Fruit fly (Drosophila melanogaster) whole organism, embryonic: Measurements from ENCODE around the gene CG4297.

Experiments used
- Adf1 ChIP-seq: fragments of 200-800 bp; sonication (Bioruptor generic); IDR thresholded peaks from 2 replicates; pipeline ENCODE4 v1.3.6; 2022; ENCODE audit warnings: missing biosample characterization, missing genetic modification characterization
- Aef1 ChIP-seq: fragments of 200-800 bp; sonication (Bioruptor generic); IDR thresholded peaks from 3 replicates; pipeline ENCODE4 v1.3.6; 2022; ENCODE audit warnings: missing biosample characterization, missing genetic modification characterization
- Atf3 ChIP-seq: fragments of 200-800 bp; sonication (Bioruptor generic); optimal IDR thresholded peaks from 3 replicates; lab custom pipeline; 2016; ENCODE audit warnings: missing biosample characterization, missing genetic modification characterization
- Atf6 ChIP-seq: fragments of 200-800 bp; sonication (Bioruptor generic); IDR thresholded peaks from 2 replicates; pipeline ENCODE4 v1.3.6; 2022; ENCODE audit warnings: missing biosample characterization, missing genetic modification characterization
- BtbVII ChIP-seq: fragments of 200-800 bp; sonication (Bioruptor generic); optimal IDR thresholded peaks from 3 replicates; lab custom pipeline; 2017; ENCODE audit warnings: missing biosample characterization, mild to moderate bottlenecking, missing genetic modification characterization
- CG10321 ChIP-seq: fragments of 200-800 bp; sonication (Bioruptor generic); IDR thresholded peaks from 2 replicates; pipeline ENCODE4 v1.3.6; 2022; ENCODE audit warnings: missing biosample characterization, missing genetic modification characterization
- CG10366 ChIP-seq: fragments of 200-800 bp; sonication (Bioruptor generic); IDR thresholded peaks from 2 replicates; pipeline ENCODE4 v1.3.6; 2022; ENCODE audit warnings: missing biosample characterization, missing genetic modification characterization
- CG12236 ChIP-seq: fragments of 200-800 bp; sonication (Bioruptor generic); optimal IDR thresholded peaks from 2 replicates; lab custom pipeline; 2016; ENCODE audit warnings: missing biosample characterization, missing genetic modification characterization
- CG12744 ChIP-seq: fragments of 200-800 bp; sonication (Bioruptor generic); optimal IDR thresholded peaks from 2 replicates; lab custom pipeline; 2016; ENCODE audit warnings: missing biosample characterization, missing genetic modification characterization
- CG13287 ChIP-seq: fragments of 200-800 bp; sonication (Bioruptor generic); IDR thresholded peaks from 2 replicates; pipeline ENCODE4 v1.3.6; 2022; ENCODE audit warnings: missing biosample characterization, missing genetic modification characterization; ENCODE audit not compliant: partially characterized antibody
- CG13296 ChIP-seq: fragments of 200-800 bp; sonication (Bioruptor generic); optimal IDR thresholded peaks from 3 replicates; lab custom pipeline; 2018; ENCODE audit warnings: missing biosample characterization, mild to moderate bottlenecking, missing genetic modification characterization
- CG13424 ChIP-seq: fragments of 200-800 bp; sonication (Bioruptor generic); optimal IDR thresholded peaks from 2 replicates; lab custom pipeline; 2019; ENCODE audit warnings: missing biosample characterization, mild to moderate bottlenecking, missing genetic modification characterization, moderate library complexity
- CG14860 ChIP-seq: fragments of 200-800 bp; sonication (Bioruptor generic); IDR thresholded peaks from 3 replicates; pipeline ENCODE4 v1.3.6; 2022; ENCODE audit warnings: missing biosample characterization, missing genetic modification characterization; ENCODE audit not compliant: partially characterized antibody
- CG1603 ChIP-seq: fragments of 200-800 bp; sonication (Bioruptor generic); optimal IDR thresholded peaks from 2 replicates; lab custom pipeline; 2019; ENCODE audit warnings: missing biosample characterization, mild to moderate bottlenecking, missing genetic modification characterization, moderate library complexity
- CG17328 ChIP-seq: fragments of 200-800 bp; sonication (Bioruptor generic); IDR thresholded peaks from 2 replicates; pipeline ENCODE4 v1.3.6; 2022; ENCODE audit warnings: missing biosample characterization, missing genetic modification characterization
- CG17612 ChIP-seq: fragments of 200-800 bp; sonication (Bioruptor generic); IDR thresholded peaks from 2 replicates; pipeline ENCODE4 v1.3.6; 2022; ENCODE audit warnings: missing biosample characterization, missing genetic modification characterization
- CG2116 ChIP-seq: fragments of 200-800 bp; sonication (Bioruptor generic); optimal IDR thresholded peaks from 3 replicates; lab custom pipeline; 2018; ENCODE audit warnings: missing biosample characterization, mild to moderate bottlenecking, missing genetic modification characterization
- CG3838 ChIP-seq: fragments of 200-800 bp; sonication (Bioruptor generic); optimal IDR thresholded peaks from 3 replicates; lab custom pipeline; 2016; ENCODE audit warnings: missing biosample characterization, missing genetic modification characterization
- CoRest ChIP-seq: fragments of 200-800 bp; sonication (Bioruptor generic); optimal IDR thresholded peaks from 3 replicates; lab custom pipeline; 2018; ENCODE audit warnings: missing biosample characterization, mild to moderate bottlenecking, missing genetic modification characterization, moderate library complexity
- Dref ChIP-seq: fragments of 200-800 bp; sonication (Bioruptor generic); IDR thresholded peaks from 2 replicates; pipeline ENCODE4 v1.3.6; 2022; ENCODE audit warnings: missing biosample characterization, missing genetic modification characterization
- E2f1 ChIP-seq: fragments of 200-800 bp; sonication (Bioruptor generic); IDR thresholded peaks from 2 replicates; pipeline ENCODE4 v1.3.6; 2022; ENCODE audit warnings: missing biosample characterization, missing genetic modification characterization
- Fer2 ChIP-seq: fragments of 200-800 bp; sonication (Bioruptor generic); optimal IDR thresholded peaks from 2 replicates; lab custom pipeline; 2018; ENCODE audit warnings: missing biosample characterization, mild to moderate bottlenecking, missing genetic modification characterization, moderate library complexity
- Gug ChIP-seq: fragments of 200-800 bp; sonication (Bioruptor generic); IDR thresholded peaks from 4 replicates; pipeline ENCODE4 v1.3.6; 2022; ENCODE audit warnings: missing biosample characterization, missing genetic modification characterization
- HHEX ChIP-seq: fragments of 200-800 bp; sonication (Bioruptor generic); optimal IDR thresholded peaks from 3 replicates; lab custom pipeline; 2017; ENCODE audit warnings: missing biosample characterization, mild to moderate bottlenecking, missing genetic modification characterization, missing genetic modification reagents
- Hey ChIP-seq: fragments of 200-800 bp; sonication (Bioruptor generic); optimal IDR thresholded peaks from 3 replicates; lab custom pipeline; 2018; ENCODE audit warnings: missing biosample characterization, mild to moderate bottlenecking, missing genetic modification characterization
- Oli ChIP-seq: fragments of 200-800 bp; sonication (Bioruptor generic); optimal IDR thresholded peaks from 2 replicates; lab custom pipeline; 2018; ENCODE audit warnings: missing biosample characterization, mild to moderate bottlenecking, missing genetic modification characterization, moderate library complexity
- Side ChIP-seq: fragments of 200-800 bp; sonication (Bioruptor generic); optimal IDR thresholded peaks from 2 replicates; lab custom pipeline; 2016; ENCODE audit warnings: missing biosample characterization, missing genetic modification characterization
- Sry-β ChIP-seq: fragments of 200-800 bp; sonication (Bioruptor generic); optimal IDR thresholded peaks from 2 replicates; lab custom pipeline; 2018; ENCODE audit warnings: missing biosample characterization, mild to moderate bottlenecking, missing genetic modification characterization, moderate library complexity
- ato ChIP-seq: fragments of 200-800 bp; sonication (Bioruptor generic); IDR thresholded peaks from 2 replicates; pipeline ENCODE4 v1.3.6; 2022; ENCODE audit warnings: missing biosample characterization, missing genetic modification characterization; ENCODE audit not compliant: partially characterized antibody
- bab2 ChIP-seq: fragments of 200-800 bp; sonication (Bioruptor generic); optimal IDR thresholded peaks from 2 replicates; lab custom pipeline; 2016; ENCODE audit warnings: missing biosample characterization, missing genetic modification characterization
- bowl ChIP-seq: fragments of 200-800 bp; sonication (Bioruptor generic); IDR thresholded peaks from 2 replicates; pipeline ENCODE4 v1.3.6; 2022; ENCODE audit warnings: missing biosample characterization, missing genetic modification characterization
- cg ChIP-seq: fragments of 200-800 bp; sonication (Bioruptor generic); optimal IDR thresholded peaks from 3 replicates; lab custom pipeline; 2019; ENCODE audit warnings: missing biosample characterization, mild to moderate bottlenecking, missing genetic modification characterization, moderate library complexity
- crol ChIP-seq: fragments of 200-800 bp; sonication (Bioruptor generic); IDR thresholded peaks from 2 replicates; pipeline ENCODE4 v1.3.6; 2022; ENCODE audit warnings: missing biosample characterization, missing genetic modification characterization
- disco-r ChIP-seq: fragments of 200-800 bp; sonication (Bioruptor generic); optimal IDR thresholded peaks from 2 replicates; lab custom pipeline; 2016; ENCODE audit warnings: missing biosample characterization, missing genetic modification characterization
- dm ChIP-seq: fragments of 200-800 bp; sonication (Bioruptor generic); optimal IDR thresholded peaks from 3 replicates; lab custom pipeline; 2016; ENCODE audit warnings: missing biosample characterization, missing genetic modification characterization
- ems ChIP-seq: fragments of 200-800 bp; sonication (Bioruptor generic); optimal IDR thresholded peaks from 3 replicates; lab custom pipeline; 2016; ENCODE audit warnings: missing biosample characterization, missing genetic modification characterization
- fd3F ChIP-seq: fragments of 200-800 bp; sonication (Bioruptor generic); optimal IDR thresholded peaks from 2 replicates; lab custom pipeline; 2018; ENCODE audit warnings: missing biosample characterization, mild to moderate bottlenecking, missing genetic modification characterization, moderate library complexity
- gem ChIP-seq: fragments of 200-800 bp; sonication (Bioruptor generic); optimal IDR thresholded peaks from 2 replicates; lab custom pipeline; 2019; ENCODE audit warnings: missing biosample characterization, mild to moderate bottlenecking, missing genetic modification characterization, moderate library complexity
- gsb ChIP-seq: fragments of 200-800 bp; sonication (Bioruptor generic); IDR thresholded peaks from 2 replicates; pipeline ENCODE4 v1.3.6; 2022; ENCODE audit warnings: missing biosample characterization, missing genetic modification characterization
- insv ChIP-seq, 2 experiments: fragments of 200-800 bp; sonication (Bioruptor generic); optimal IDR thresholded peaks; 3 replicates each; lab custom pipeline; 2016 to 2018; ENCODE audit warnings: missing biosample characterization in 2 of 2, missing genetic modification characterization in 2 of 2
- jumu ChIP-seq: fragments of 200-800 bp; sonication (Bioruptor generic); optimal IDR thresholded peaks from 3 replicates; lab custom pipeline; 2016; ENCODE audit warnings: missing biosample characterization, missing genetic modification characterization
- lab ChIP-seq: fragments of 200-800 bp; sonication (Bioruptor generic); optimal IDR thresholded peaks from 3 replicates; lab custom pipeline; 2017; ENCODE audit warnings: missing biosample characterization, missing genetic modification characterization, mild to moderate bottlenecking, moderate library complexity, missing genetic modification reagents
- lov ChIP-seq, 2 experiments: fragments of 200-800 bp in 1 of 2; fragments of >200 bp in 1 of 2; sonication (Bioruptor generic) in 1 of 2; IDR thresholded peaks in 1 of 2; optimal IDR thresholded peaks in 1 of 2; 2 replicates in 1 of 2; 3 replicates in 1 of 2; pipeline versions ENCODE4 v1.3.6 to Lab custom; 2017 to 2022; ENCODE audit warnings: missing biosample characterization in 1 of 2, missing genetic modification characterization in 1 of 2
- pfk ChIP-seq: fragments of 200-800 bp; sonication (Bioruptor generic); optimal IDR thresholded peaks from 2 replicates; lab custom pipeline; 2018; ENCODE audit warnings: missing biosample characterization, mild to moderate bottlenecking, missing genetic modification characterization, moderate library complexity
- prd ChIP-seq, 3 experiments: fragments of >200 bp in 2 of 3; fragments of 200-800 bp in 1 of 3; sonication (Bioruptor generic) in 1 of 3; optimal IDR thresholded peaks in 2 of 3; IDR thresholded peaks in 1 of 3; 2 replicates in 2 of 3; 3 replicates in 1 of 3; pipeline versions ENCODE4 v1.3.6 to Lab custom; 2017 to 2022; ENCODE audit warnings: missing biosample characterization in 1 of 3, missing genetic modification characterization in 1 of 3
- row ChIP-seq: fragments of 200-800 bp; sonication (Bioruptor generic); IDR thresholded peaks from 3 replicates; pipeline ENCODE4 v1.3.6; 2022; ENCODE audit warnings: missing biosample characterization, missing genetic modification characterization
- stc ChIP-seq: fragments of 200-800 bp; sonication (Bioruptor generic); IDR thresholded peaks from 2 replicates; pipeline ENCODE4 v1.3.6; 2022; ENCODE audit warnings: missing biosample characterization, missing genetic modification characterization
- toy ChIP-seq: fragments of 200-800 bp; sonication (Bioruptor generic); IDR thresholded peaks from 2 replicates; pipeline ENCODE4 v1.3.6; 2022; ENCODE audit warnings: missing biosample characterization, missing genetic modification characterization
- trh ChIP-seq: fragments of 200-800 bp; sonication (Bioruptor generic); optimal IDR thresholded peaks from 2 replicates; lab custom pipeline; 2016; ENCODE audit warnings: missing biosample characterization, missing genetic modification characterization
- vnd ChIP-seq: fragments of 200-800 bp; sonication (Bioruptor generic); IDR thresholded peaks from 3 replicates; pipeline ENCODE4 v1.3.6; 2022; ENCODE audit warnings: missing biosample characterization, missing genetic modification characterization; ENCODE audit not compliant: partially characterized antibody
- zen2 ChIP-seq: fragments of 200-800 bp; sonication (Bioruptor generic); IDR thresholded peaks from 3 replicates; pipeline ENCODE4 v1.3.6; 2022; ENCODE audit warnings: missing biosample characterization, missing genetic modification characterization; ENCODE audit not compliant: partially characterized antibody

Gene CG4297

dm6 chr2L:425491-425890 is 46.5 kb downstream of the CG4297 start (continued):
- no peak for TF ChIP-seq CG12744 (GFP tag; lab: Kevin White, UChicago)
- no peak for TF ChIP-seq insv (GFP tag; optimal IDR thresholded peaks at IDR 0.05; lab: Kevin White, UChicago)
- 0 out of 2 replicates have a peak, but pooled peaks have one; percentile 18 for TF ChIP-seq Atf6 (GFP tag; lab: Robert Waterston, UW)
- peak; percentile 6 for TF ChIP-seq fd3F (GFP tag; lab: Kevin White, UChicago)
- no peak for TF ChIP-seq Gug
- no peak for TF ChIP-seq E2f1
- no peak for TF ChIP-seq Adf1 (GFP tag; lab: Robert Waterston, UW)
- TF ChIP-seq CG1603 (tag; lab: Kevin White, UChicago) = peak; percentile 43
- TF ChIP-seq Hey (tag; lab: Kevin White, UChicago) = no peak
- peak; percentile 13 for TF ChIP-seq gem
- no peak for TF ChIP-seq CG13287
- TF ChIP-seq CG12236 (GFP tag; lab: Kevin White, UChicago) = no peak
- no peak for TF ChIP-seq CG17612 (GFP tag; lab: Robert Waterston, UW)
- no peak for TF ChIP-seq disco-r (GFP tag; lab: Kevin White, UChicago)
- no peak for TF ChIP-seq CG10366 (GFP tag; lab: Robert Waterston, UW)
- TF ChIP-seq CG13296 = no peak
- no peak for TF ChIP-seq CG14860 (GFP tag; lab: Robert Waterston, UW)
- no peak for TF ChIP-seq ato (GFP tag; lab: Robert Waterston, UW)
- no peak for TF ChIP-seq Fer2 (tag; lab: Kevin White, UChicago)
- TF ChIP-seq cg (GFP tag; lab: Kevin White, UChicago) = no peak
- TF ChIP-seq HHEX (GFP tag; lab: Kevin White, UChicago) = no peak
- TF ChIP-seq trh (GFP tag; lab: Kevin White, UChicago) = no peak
- no peak for TF ChIP-seq CG13424
- no peak for TF ChIP-seq Sry-β (GFP tag; lab: Kevin White, UChicago)
- no peak for TF ChIP-seq Oli (tag; lab: Kevin White, UChicago)
- TF ChIP-seq Aef1 = no peak
- no peak for TF ChIP-seq gsb (GFP tag; lab: Robert Waterston, UW)
- no peak for TF ChIP-seq CG10321 (GFP tag; lab: Robert Waterston, UW)
- no peak for TF ChIP-seq CG17328
- TF ChIP-seq row (GFP tag; lab: Robert Waterston, UW) = no peak
- TF ChIP-seq zen2 (GFP tag; lab: Robert Waterston, UW) = no peak
- no peak for TF ChIP-seq CG3838
- no peak for TF ChIP-seq toy (GFP tag; lab: Robert Waterston, UW)
- no peak for TF ChIP-seq lov (optimal IDR thresholded peaks at IDR 0.05; lab: Kevin White, UChicago)
- no peak for TF ChIP-seq lov (GFP tag; IDR thresholded peaks at IDR 0.05; lab: Robert Waterston, UW)
- peak; percentile 31 for TF ChIP-seq lab (GFP tag; lab: Kevin White, UChicago)
- TF ChIP-seq CoRest = no peak
- no peak for TF ChIP-seq Atf3
- TF ChIP-seq prd (optimal IDR thresholded peaks at IDR 0.05; lab: Kevin White, UChicago) = no peak
- TF ChIP-seq prd (GFP tag; IDR thresholded peaks at IDR 0.05; lab: Robert Waterston, UW) = no peak
- TF ChIP-seq BtbVII (GFP tag; lab: Kevin White, UChicago) = peak; percentile 39
- TF ChIP-seq stc (GFP tag; lab: Robert Waterston, UW) = no peak
- no peak for TF ChIP-seq crol (GFP tag; lab: Robert Waterston, UW)
- TF ChIP-seq bowl (GFP tag; lab: Robert Waterston, UW) = no peak
- TF ChIP-seq Side (GFP tag; lab: Kevin White, UChicago) = no peak
- no peak for TF ChIP-seq ems
- no peak for TF ChIP-seq bab2 (GFP tag; lab: Kevin White, UChicago)
- no peak for TF ChIP-seq Dref (GFP tag; lab: Robert Waterston, UW)
- no peak for TF ChIP-seq pfk (GFP tag; lab: Kevin White, UChicago)
- no peak for TF ChIP-seq jumu (GFP tag; lab: Kevin White, UChicago)
- no peak for TF ChIP-seq dm (GFP tag; lab: Kevin White, UChicago)
- TF ChIP-seq CG2116 = no peak
- no peak for TF ChIP-seq vnd (GFP tag; lab: Robert Waterston, UW)
